Fruit fly (Drosophila melanogaster): ENCODE measurements around the gene CG6441.

DNA sequence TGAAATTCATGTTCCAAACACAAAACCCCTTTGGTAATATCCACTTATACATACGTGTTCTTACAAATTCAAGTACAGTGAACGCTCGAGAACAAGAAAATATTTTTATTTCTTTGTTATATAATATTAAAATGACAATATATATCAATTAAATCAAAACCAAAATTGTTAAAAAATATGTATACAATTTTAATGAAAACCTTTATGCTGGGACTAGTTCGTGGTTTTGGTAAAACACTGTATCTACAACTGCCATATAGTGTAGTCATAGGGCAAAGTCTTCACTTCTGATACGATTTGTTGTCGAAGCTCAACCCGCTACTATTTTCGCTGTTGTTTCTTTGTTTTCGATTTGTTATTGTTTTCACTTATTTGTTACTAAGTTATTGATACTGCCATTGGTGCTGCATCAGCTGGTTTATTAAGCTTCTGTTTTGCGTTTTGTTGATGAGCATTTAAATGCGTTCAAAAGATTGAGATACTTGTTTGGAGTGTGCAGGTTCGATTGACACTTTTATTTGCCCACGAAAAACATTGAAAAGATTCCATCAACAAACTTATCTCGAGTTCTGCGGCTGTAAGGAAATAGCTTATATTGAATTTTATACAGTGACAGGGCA, 39.7 kb upstream of the CG6441 start:
- no peak for TF ChIP-seq psq (optimal IDR thresholded peaks at IDR 0.05)
- TF ChIP-seq ttk (optimal IDR thresholded peaks at IDR 0.05), result no peak
- no peak for TF ChIP-seq Myc (optimal IDR thresholded peaks at IDR 0.05)
- TF ChIP-seq h (optimal IDR thresholded peaks at IDR 0.05), result no peak
- TF ChIP-seq insv (optimal IDR thresholded peaks at IDR 0.05), result no peak

Measured in Kc167 (cell line).